Worm (Caenorhabditis elegans) whole organism, L3 larva: ENCODE data around the gene R05G6.3.

ENCODE experiments used
- egl-27 ChIP-seq: sonication (generic microtip); optimal IDR thresholded peaks from 4 replicates; lab custom pipeline; 2017; ENCODE audit warnings: missing biosample characterization, missing genetic modification reagents, missing genetic modification characterization
- skn-1 ChIP-seq: fragments of 150-350 bp; optimal IDR thresholded peaks from 2 replicates; lab custom pipeline; 2014; ENCODE audit warnings: missing biosample characterization, missing genetic modification characterization

- TF ChIP-seq skn-1, result no peak
- TF ChIP-seq egl-27, result no peak
Observed at ce11 chrIV:7503322-7503721, 13.0 kb upstream of the R05G6.3 start, which contains the start of gene glt-6.
